Worm (Caenorhabditis elegans): ENCODE results near the gene coq-8.

DNA sequence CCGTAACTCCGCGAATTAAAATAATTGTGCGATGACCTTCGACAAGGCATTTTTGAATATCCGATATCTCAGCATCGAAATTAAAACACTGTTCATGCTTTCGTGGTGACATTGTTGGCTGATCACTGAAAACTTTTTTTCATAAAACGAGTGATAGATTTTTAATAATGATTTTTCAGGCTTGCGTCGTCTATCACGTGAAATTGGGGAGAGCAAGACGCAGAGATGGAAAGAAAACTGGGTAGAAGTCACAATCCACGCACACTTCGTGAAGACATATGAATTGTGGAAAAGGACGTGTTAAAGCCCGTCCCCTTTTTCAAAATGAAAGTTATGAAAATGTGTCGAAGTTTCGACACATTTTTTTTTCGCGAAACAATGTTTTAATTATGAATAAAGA is 13.5 kb upstream of the coq-8 start, which contains the start of gene nonu-1:
- TF ChIP-seq tbx-11 (GFP tag; IDR thresholded peaks at IDR 0.05) (no peak), ama-1 (optimal IDR thresholded peaks at IDR 0.05) (no peak), scrt-1 (GFP tag; IDR thresholded peaks at IDR 0.05) (no peak), pes-1 (GFP tag; IDR thresholded peaks at IDR 0.05) (no peak), hmbx-1 (tag; optimal IDR thresholded peaks at IDR 0.05) (no peak), ets-7 (tag; optimal IDR thresholded peaks at IDR 0.05) (no peak)

Measured in whole organism, early embryonic.